Worm (Caenorhabditis elegans): ENCODE measurements around the gene cex-2.

- TF ChIP-seq pha-4 (tag; optimal IDR thresholded peaks at IDR 0.05) (no peak), elt-1 (tag; optimal IDR thresholded peaks at IDR 0.05; ENCODE audit: borderline replicate concordance, insufficient read depth) (no peak), unc-39 (tag; optimal IDR thresholded peaks at IDR 0.05) (no peak), ztf-11 (tag; optimal IDR thresholded peaks at IDR 0.05) (no peak), nhr-12 (tag; optimal IDR thresholded peaks at IDR 0.05) (no peak), tbx-8 (GFP tag; optimal IDR thresholded peaks at IDR 0.05) (no peak), mab-5 (tag; optimal IDR thresholded peaks at IDR 0.05) (no peak), unc-62 (GFP tag; optimal IDR thresholded peaks at IDR 0.05) (no peak)
Observed at ce11 chrII:7864892-7865291, 29.7 kb upstream of the cex-2 start.
